Worm (Caenorhabditis elegans) whole organism, late embryonic: ENCODE results near the gene C05D11.5.

Experiments used
- C08G9.2 ChIP-seq: sonication (generic microtip); optimal IDR thresholded peaks from 2 replicates; lab custom pipeline; 2016; ENCODE audit warnings: mild to moderate bottlenecking, missing genetic modification characterization, moderate library complexity, missing compliant biosample characterization
- C38D4.7 ChIP-seq: fragments of 200-800 bp; sonication (Bioruptor generic); optimal IDR thresholded peaks from 2 replicates; lab custom pipeline; 2018; ENCODE audit warnings: mild to moderate bottlenecking, missing genetic modification characterization, moderate library complexity, missing compliant biosample characterization
- Y22D7AL.16 ChIP-seq: sonication (generic microtip); optimal IDR thresholded peaks from 2 replicates; lab custom pipeline; 2016; ENCODE audit warnings: missing genetic modification characterization, missing compliant biosample characterization
- ahr-1 ChIP-seq: sonication (generic microtip); optimal IDR thresholded peaks from 2 replicates; lab custom pipeline; 2016; ENCODE audit warnings: missing genetic modification characterization, missing compliant biosample characterization
- ama-1 ChIP-seq: fragments of 150-350 bp; optimal IDR thresholded peaks from 2 replicates; lab custom pipeline; 2014
- ceh-14 ChIP-seq: sonication (generic microtip); optimal IDR thresholded peaks from 2 replicates; lab custom pipeline; 2016; ENCODE audit warnings: missing genotype, missing genetic modification characterization, missing compliant biosample characterization
- ceh-18 ChIP-seq: sonication (generic microtip); optimal IDR thresholded peaks from 2 replicates; lab custom pipeline; 2016; ENCODE audit warnings: missing genetic modification characterization, missing compliant biosample characterization
- ceh-19 ChIP-seq: fragments of 200-800 bp; sonication (Bioruptor generic); optimal IDR thresholded peaks from 2 replicates; lab custom pipeline; 2018; ENCODE audit warnings: mild to moderate bottlenecking, missing genetic modification characterization, missing compliant biosample characterization
- ceh-2 ChIP-seq: sonication (generic microtip); optimal IDR thresholded peaks from 2 replicates; lab custom pipeline; 2016; ENCODE audit warnings: missing genotype, missing genetic modification characterization, missing compliant biosample characterization
- ceh-22 ChIP-seq: sonication (generic microtip); optimal IDR thresholded peaks from 2 replicates; lab custom pipeline; 2017; ENCODE audit warnings: missing biosample characterization, missing genetic modification characterization
- ceh-24 ChIP-seq: sonication (generic microtip); optimal IDR thresholded peaks from 2 replicates; lab custom pipeline; 2016; ENCODE audit warnings: mild to moderate bottlenecking, missing genetic modification characterization, missing compliant biosample characterization
- ceh-45 ChIP-seq: fragments of 200-800 bp; sonication (Bioruptor generic); IDR thresholded peaks from 2 replicates; pipeline ENCODE4 v1.3.6; 2022; ENCODE audit warnings: missing genetic modification reagents, missing genetic modification characterization, missing compliant biosample characterization
- ceh-48 ChIP-seq: sonication (generic microtip); optimal IDR thresholded peaks from 2 replicates; lab custom pipeline; 2016; ENCODE audit warnings: missing genetic modification characterization, inconsistent platforms, missing compliant biosample characterization
- ceh-9 ChIP-seq: sonication (generic microtip); optimal IDR thresholded peaks from 2 replicates; lab custom pipeline; 2016; ENCODE audit warnings: mild to moderate bottlenecking, missing genetic modification characterization, inconsistent platforms, missing compliant biosample characterization
- dve-1 ChIP-seq: sonication (generic microtip); optimal IDR thresholded peaks from 2 replicates; lab custom pipeline; 2017; ENCODE audit warnings: antibody characterized with exemption, mild to moderate bottlenecking, missing genetic modification characterization, missing compliant biosample characterization
- elt-2 ChIP-seq: sonication (generic microtip); optimal IDR thresholded peaks from 2 replicates; lab custom pipeline; 2016; ENCODE audit warnings: missing genetic modification reagents, missing genetic modification characterization, missing compliant biosample characterization
- elt-4 ChIP-seq: sonication (generic microtip); optimal IDR thresholded peaks from 2 replicates; lab custom pipeline; 2016; ENCODE audit warnings: missing genetic modification characterization, missing compliant biosample characterization
- ets-4 ChIP-seq: sonication (generic microtip); optimal IDR thresholded peaks from 2 replicates; lab custom pipeline; 2016; ENCODE audit warnings: missing genetic modification characterization, missing compliant biosample characterization
- eyg-1 ChIP-seq: sonication (generic microtip); optimal IDR thresholded peaks from 2 replicates; lab custom pipeline; 2016; ENCODE audit warnings: missing genotype, missing genetic modification characterization, missing compliant biosample characterization
- fax-1 ChIP-seq: sonication (generic microtip); optimal IDR thresholded peaks from 2 replicates; lab custom pipeline; 2016; ENCODE audit warnings: missing genotype, missing genetic modification characterization, missing compliant biosample characterization
- fkh-10 ChIP-seq: fragments of 150-350 bp; optimal IDR thresholded peaks from 2 replicates; lab custom pipeline; 2014; ENCODE audit warnings: missing biosample characterization, missing genetic modification reagents, missing genetic modification characterization
- hlh-13 ChIP-seq: fragments of 200-800 bp; sonication (Bioruptor generic); optimal IDR thresholded peaks from 2 replicates; lab custom pipeline; 2018; ENCODE audit warnings: mild to moderate bottlenecking, missing genetic modification characterization, missing compliant biosample characterization
- hlh-30 ChIP-seq: sonication (generic microtip); optimal IDR thresholded peaks from 2 replicates; lab custom pipeline; 2017; ENCODE audit warnings: antibody characterized with exemption, missing genetic modification characterization, missing compliant biosample characterization; ENCODE audit not compliant: insufficient read depth
- hlh-8 ChIP-seq: sonication (generic microtip); optimal IDR thresholded peaks from 2 replicates; lab custom pipeline; 2016; ENCODE audit warnings: missing genotype, missing genetic modification characterization, missing compliant biosample characterization
- lim-6 ChIP-seq: sonication (generic microtip); optimal IDR thresholded peaks from 2 replicates; lab custom pipeline; 2016; ENCODE audit warnings: missing genetic modification characterization, missing compliant biosample characterization
- mec-3 ChIP-seq: sonication (generic microtip); optimal IDR thresholded peaks from 2 replicates; lab custom pipeline; 2016; ENCODE audit warnings: borderline replicate concordance, missing genetic modification characterization, missing compliant biosample characterization
- nhr-232 ChIP-seq: sonication (generic microtip); optimal IDR thresholded peaks from 2 replicates; lab custom pipeline; 2016; ENCODE audit warnings: missing genetic modification characterization, missing compliant biosample characterization
- npax-4 ChIP-seq: sonication (generic microtip); optimal IDR thresholded peaks from 2 replicates; lab custom pipeline; 2016; ENCODE audit warnings: missing genetic modification characterization, missing compliant biosample characterization
- odd-2 ChIP-seq: sonication (generic microtip); optimal IDR thresholded peaks from 2 replicates; lab custom pipeline; 2017; ENCODE audit warnings: antibody characterized with exemption, mild to moderate bottlenecking, missing genetic modification characterization, missing compliant biosample characterization
- pag-3 ChIP-seq: sonication (generic microtip); optimal IDR thresholded peaks from 2 replicates; lab custom pipeline; 2016; ENCODE audit warnings: missing compliant biosample characterization, missing genetic modification characterization, borderline replicate concordance
- pax-1 ChIP-seq: fragments of 150-350 bp; optimal IDR thresholded peaks from 2 replicates; lab custom pipeline; 2014; ENCODE audit warnings: missing biosample characterization, missing genetic modification characterization
- pha-2 ChIP-seq: sonication (generic microtip); optimal IDR thresholded peaks from 2 replicates; lab custom pipeline; 2017; ENCODE audit warnings: mild to moderate bottlenecking, missing genetic modification characterization, missing compliant biosample characterization
- pha-4 ChIP-seq: fragments of 150-350 bp; optimal IDR thresholded peaks from 2 replicates; lab custom pipeline; 2018; ENCODE audit warnings: missing biosample characterization, missing genetic modification reagents, missing genetic modification characterization
- pqm-1 ChIP-seq: sonication (generic microtip); optimal IDR thresholded peaks from 2 replicates; lab custom pipeline; 2016; ENCODE audit warnings: missing genetic modification characterization, missing compliant biosample characterization
- pros-1 ChIP-seq: fragments of 150-350 bp; optimal IDR thresholded peaks from 2 replicates; lab custom pipeline; 2014; ENCODE audit warnings: missing biosample characterization, missing genetic modification reagents, missing genetic modification characterization
- sox-4 ChIP-seq: sonication (generic microtip); optimal IDR thresholded peaks from 2 replicates; lab custom pipeline; 2017; ENCODE audit warnings: mild to moderate bottlenecking, missing genetic modification characterization, inconsistent platforms, missing compliant biosample characterization
- syd-9 ChIP-seq: sonication (generic microtip); optimal IDR thresholded peaks from 2 replicates; lab custom pipeline; 2016; ENCODE audit warnings: mild to moderate bottlenecking, missing genetic modification characterization, moderate library complexity, missing compliant biosample characterization
- tbx-2 ChIP-seq: sonication (generic microtip); optimal IDR thresholded peaks from 2 replicates; lab custom pipeline; 2016; ENCODE audit warnings: missing genetic modification characterization, missing compliant biosample characterization
- unc-55 ChIP-seq: sonication (generic microtip); optimal IDR thresholded peaks from 2 replicates; lab custom pipeline; 2017; ENCODE audit warnings: missing biosample characterization, missing genetic modification reagents, missing genetic modification characterization
- unc-86 ChIP-seq: sonication (generic microtip); optimal IDR thresholded peaks from 2 replicates; lab custom pipeline; 2016; ENCODE audit warnings: missing genetic modification characterization, missing compliant biosample characterization
- zip-5 ChIP-seq: sonication (generic microtip); optimal IDR thresholded peaks from 2 replicates; lab custom pipeline; 2016; ENCODE audit warnings: missing genetic modification characterization, missing compliant biosample characterization
- ztf-16 ChIP-seq: sonication (generic microtip); optimal IDR thresholded peaks from 2 replicates; lab custom pipeline; 2017; ENCODE audit warnings: missing genetic modification characterization, missing compliant biosample characterization

Gene C05D11.5

ce11 chrIII:6450596-6450995, 38.8 kb upstream of the C05D11.5 start, which contains the start of gene T26A5.6:
Gene T26A5.6, minus strand, starts transcription at chrIII:6450696.
- TF ChIP-seq eyg-1 (tag; lab: Kevin White, UChicago) (no peak), pax-1 (tag; lab: Kevin White, UChicago) (no peak), ahr-1 (tag; lab: Kevin White, UChicago) (no peak), fax-1 (tag; lab: Kevin White, UChicago) (no peak), pha-2 (tag; lab: Kevin White, UChicago) (no peak), unc-86 (tag; lab: Kevin White, UChicago) (no peak), pag-3 (tag; lab: Kevin White, UChicago) (no peak), nhr-232 (tag; lab: Kevin White, UChicago) (no peak)

ce11 chrIII:6449854-6450253, 38.0 kb upstream of the C05D11.5 start:
- TF ChIP-seq eyg-1 (tag; lab: Kevin White, UChicago), result no peak
- no peak for TF ChIP-seq pax-1 (tag; lab: Kevin White, UChicago)
- TF ChIP-seq ahr-1 (tag; lab: Kevin White, UChicago), result no peak
- TF ChIP-seq fax-1 (tag; lab: Kevin White, UChicago), result no peak
- no peak for TF ChIP-seq Y22D7AL.16 (tag; lab: Kevin White, UChicago)
- no peak for TF ChIP-seq C08G9.2 (tag; lab: Kevin White, UChicago)
- TF ChIP-seq ceh-24 (tag; lab: Kevin White, UChicago), result no peak
- TF ChIP-seq hlh-13 (GFP tag; lab: Kevin White, UChicago), result no peak
- TF ChIP-seq ceh-2 (tag; lab: Kevin White, UChicago), result no peak
- TF ChIP-seq ceh-45 (GFP tag; lab: Robert Waterston, UW), result no peak

ce11 chrIII:6447521-6447920, 35.7 kb upstream of the C05D11.5 start:
- TF ChIP-seq hlh-30 (tag; lab: Kevin White, UChicago) (peak; percentile 18), unc-55 (no peak), elt-2 (tag; lab: Kevin White, UChicago) (peak; percentile 39)

- TF ChIP-seq lim-6 (tag; lab: Kevin White, UChicago) (no peak), pag-3 (tag; lab: Kevin White, UChicago) (no peak), hlh-30 (tag; lab: Kevin White, UChicago) (no peak), zip-5 (tag; lab: Kevin White, UChicago) (no peak), ceh-22 (no peak), sox-4 (tag; lab: Kevin White, UChicago) (no peak), ceh-48 (no peak), eyg-1 (tag; lab: Kevin White, UChicago) (no peak), ztf-16 (tag; lab: Kevin White, UChicago) (no peak), pqm-1 (tag; lab: Kevin White, UChicago) (no peak), pax-1 (tag; lab: Kevin White, UChicago) (no peak), ceh-14 (no peak)
Measured at ce11 chrIII:6446807-6447206, 35.0 kb upstream of the C05D11.5 start, which contains the start of gene let-721. Gene let-721, minus strand, starts transcription at chrIII:6446907.

ce11 chrIII:6444335-6444734, 32.5 kb upstream of the C05D11.5 start, which contains the start of gene C05D11.13:
Gene C05D11.13, minus strand, starts transcription at chrIII:6444586.
- no peak for TF ChIP-seq mec-3 (tag; lab: Kevin White, UChicago)
- TF ChIP-seq ets-4 (tag; lab: Kevin White, UChicago), result no peak
- no peak for TF ChIP-seq zip-5 (tag; lab: Kevin White, UChicago)
- no peak for TF ChIP-seq ahr-1 (tag; lab: Kevin White, UChicago)
- TF ChIP-seq C38D4.7 (GFP tag; lab: Kevin White, UChicago), result no peak
- no peak for TF ChIP-seq fkh-10 (GFP tag; lab: Kevin White, UChicago)
- no peak for TF ChIP-seq ceh-9
- peak; percentile 16 for TF ChIP-seq tbx-2 (tag; lab: Kevin White, UChicago)
- no peak for TF ChIP-seq pqm-1 (tag; lab: Kevin White, UChicago)
- TF ChIP-seq syd-9 (tag; lab: Kevin White, UChicago), result no peak
- TF ChIP-seq odd-2, result no peak
- peak; percentile 41 for TF ChIP-seq unc-55
- no peak for TF ChIP-seq ama-1 (lab: Kevin White, UChicago)
- TF ChIP-seq pax-1 (tag; lab: Kevin White, UChicago), result no peak
- no peak for TF ChIP-seq hlh-8 (tag; lab: Kevin White, UChicago)
- TF ChIP-seq pha-4 (tag; lab: Kevin White, UChicago), result no peak
- TF ChIP-seq dve-1 (tag; lab: Kevin White, UChicago), result no peak
- TF ChIP-seq fax-1 (tag; lab: Kevin White, UChicago), result no peak
- TF ChIP-seq pros-1, result no peak
- no peak for TF ChIP-seq ceh-2 (tag; lab: Kevin White, UChicago)
- no peak for TF ChIP-seq elt-4 (tag; lab: Kevin White, UChicago)
- TF ChIP-seq ceh-19, result no peak
- TF ChIP-seq elt-2 (tag; lab: Kevin White, UChicago), result peak; percentile 30
- TF ChIP-seq ceh-45 (GFP tag; lab: Robert Waterston, UW), result no peak
- TF ChIP-seq hlh-13 (GFP tag; lab: Kevin White, UChicago), result no peak
- no peak for TF ChIP-seq pag-3 (tag; lab: Kevin White, UChicago)
- TF ChIP-seq ceh-18 (tag; lab: Kevin White, UChicago), result no peak
- no peak for TF ChIP-seq npax-4
- TF ChIP-seq ceh-48, result no peak
